Worm (Caenorhabditis elegans) whole organism, late embryonic: ENCODE results near the gene ifb-1.

Experiments used
- C38D4.7 ChIP-seq: fragments of 200-800 bp; sonication (Bioruptor generic); optimal IDR thresholded peaks from 2 replicates; lab custom pipeline; 2018; ENCODE audit warnings: mild to moderate bottlenecking, missing genetic modification characterization, moderate library complexity, missing compliant biosample characterization
- K02D7.2 ChIP-seq: sonication (generic microtip); optimal IDR thresholded peaks from 2 replicates; lab custom pipeline; 2017; ENCODE audit warnings: mild to moderate bottlenecking, missing genetic modification characterization, missing compliant biosample characterization
- T23F11.4 ChIP-seq: fragments of 200-800 bp; sonication (Bioruptor generic); optimal IDR thresholded peaks from 2 replicates; lab custom pipeline; 2018; ENCODE audit warnings: mild to moderate bottlenecking, missing genetic modification characterization, missing compliant biosample characterization
- Y22D7AL.16 ChIP-seq: sonication (generic microtip); optimal IDR thresholded peaks from 2 replicates; lab custom pipeline; 2016; ENCODE audit warnings: missing genetic modification characterization, missing compliant biosample characterization
- ahr-1 ChIP-seq: sonication (generic microtip); optimal IDR thresholded peaks from 2 replicates; lab custom pipeline; 2016; ENCODE audit warnings: missing genetic modification characterization, missing compliant biosample characterization
- ama-1 ChIP-seq: fragments of 150-350 bp; optimal IDR thresholded peaks from 2 replicates; lab custom pipeline; 2014
- ceh-19 ChIP-seq: fragments of 200-800 bp; sonication (Bioruptor generic); optimal IDR thresholded peaks from 2 replicates; lab custom pipeline; 2018; ENCODE audit warnings: mild to moderate bottlenecking, missing genetic modification characterization, missing compliant biosample characterization
- ceh-22 ChIP-seq: sonication (generic microtip); optimal IDR thresholded peaks from 2 replicates; lab custom pipeline; 2017; ENCODE audit warnings: missing biosample characterization, missing genetic modification characterization
- ceh-30 ChIP-seq: fragments of 150-350 bp; optimal IDR thresholded peaks from 2 replicates; lab custom pipeline; 2014; ENCODE audit warnings: missing biosample characterization, missing genetic modification characterization
- ceh-31 ChIP-seq: sonication (generic microtip); optimal IDR thresholded peaks from 2 replicates; lab custom pipeline; 2016; ENCODE audit warnings: missing genetic modification characterization, missing compliant biosample characterization
- ceh-48 ChIP-seq: sonication (generic microtip); optimal IDR thresholded peaks from 2 replicates; lab custom pipeline; 2016; ENCODE audit warnings: missing genetic modification characterization, inconsistent platforms, missing compliant biosample characterization
- ceh-6 ChIP-seq: fragments of 200-800 bp; sonication (Bioruptor generic); optimal IDR thresholded peaks from 2 replicates; lab custom pipeline; 2018; ENCODE audit warnings: mild to moderate bottlenecking, missing genetic modification characterization, missing compliant biosample characterization
- che-1 ChIP-seq: sonication (generic microtip); optimal IDR thresholded peaks from 2 replicates; lab custom pipeline; 2016; ENCODE audit warnings: mild to moderate bottlenecking, missing genetic modification characterization, missing compliant biosample characterization
- elt-2 ChIP-seq: sonication (generic microtip); optimal IDR thresholded peaks from 2 replicates; lab custom pipeline; 2016; ENCODE audit warnings: missing genetic modification reagents, missing genetic modification characterization, missing compliant biosample characterization
- elt-4 ChIP-seq: sonication (generic microtip); optimal IDR thresholded peaks from 2 replicates; lab custom pipeline; 2016; ENCODE audit warnings: missing genetic modification characterization, missing compliant biosample characterization
- ets-4 ChIP-seq: sonication (generic microtip); optimal IDR thresholded peaks from 2 replicates; lab custom pipeline; 2016; ENCODE audit warnings: missing genetic modification characterization, missing compliant biosample characterization
- eyg-1 ChIP-seq: sonication (generic microtip); optimal IDR thresholded peaks from 2 replicates; lab custom pipeline; 2016; ENCODE audit warnings: missing genotype, missing genetic modification characterization, missing compliant biosample characterization
- fkh-10 ChIP-seq: fragments of 150-350 bp; optimal IDR thresholded peaks from 2 replicates; lab custom pipeline; 2014; ENCODE audit warnings: missing biosample characterization, missing genetic modification reagents, missing genetic modification characterization
- fkh-6 ChIP-seq: sonication (generic microtip); optimal IDR thresholded peaks from 2 replicates; lab custom pipeline; 2016; ENCODE audit warnings: missing genetic modification characterization, missing compliant biosample characterization
- hlh-13 ChIP-seq: fragments of 200-800 bp; sonication (Bioruptor generic); optimal IDR thresholded peaks from 2 replicates; lab custom pipeline; 2018; ENCODE audit warnings: mild to moderate bottlenecking, missing genetic modification characterization, missing compliant biosample characterization
- hlh-6 ChIP-seq: sonication (generic microtip); optimal IDR thresholded peaks from 2 replicates; lab custom pipeline; 2016; ENCODE audit warnings: missing genotype, missing genetic modification characterization, missing compliant biosample characterization
- hlh-8 ChIP-seq: sonication (generic microtip); optimal IDR thresholded peaks from 2 replicates; lab custom pipeline; 2016; ENCODE audit warnings: missing genotype, missing genetic modification characterization, missing compliant biosample characterization
- lim-6 ChIP-seq: sonication (generic microtip); optimal IDR thresholded peaks from 2 replicates; lab custom pipeline; 2016; ENCODE audit warnings: missing genetic modification characterization, missing compliant biosample characterization
- madf-2 ChIP-seq: sonication (generic microtip); optimal IDR thresholded peaks from 2 replicates; lab custom pipeline; 2017; ENCODE audit warnings: missing genetic modification characterization, missing compliant biosample characterization
- nfya-1 ChIP-seq: sonication (generic microtip); optimal IDR thresholded peaks from 2 replicates; lab custom pipeline; 2017; ENCODE audit warnings: missing genetic modification characterization, mild to moderate bottlenecking, missing compliant biosample characterization, antibody characterized with exemption, moderate library complexity
- nhr-11 ChIP-seq: fragments of 150-350 bp; optimal IDR thresholded peaks from 2 replicates; lab custom pipeline; 2014; ENCODE audit warnings: missing biosample characterization, missing genetic modification characterization
- nhr-232 ChIP-seq: sonication (generic microtip); optimal IDR thresholded peaks from 2 replicates; lab custom pipeline; 2016; ENCODE audit warnings: missing genetic modification characterization, missing compliant biosample characterization
- npax-4 ChIP-seq: sonication (generic microtip); optimal IDR thresholded peaks from 2 replicates; lab custom pipeline; 2016; ENCODE audit warnings: missing genetic modification characterization, missing compliant biosample characterization
- pat-9 ChIP-seq: fragments of 200-800 bp; sonication (Bioruptor generic); optimal IDR thresholded peaks from 2 replicates; lab custom pipeline; 2018; ENCODE audit warnings: mild to moderate bottlenecking, missing genetic modification characterization, moderate library complexity, missing compliant biosample characterization
- pha-4 ChIP-seq: fragments of 150-350 bp; optimal IDR thresholded peaks from 2 replicates; lab custom pipeline; 2018; ENCODE audit warnings: missing biosample characterization, missing genetic modification reagents, missing genetic modification characterization
- pqm-1 ChIP-seq: sonication (generic microtip); optimal IDR thresholded peaks from 2 replicates; lab custom pipeline; 2016; ENCODE audit warnings: missing genetic modification characterization, missing compliant biosample characterization
- sdc-2 ChIP-seq: sonication (generic microtip); optimal IDR thresholded peaks from 2 replicates; lab custom pipeline; 2016; ENCODE audit warnings: missing genotype, missing genetic modification characterization, missing compliant biosample characterization
- sox-2 ChIP-seq: fragments of 200-800 bp; sonication (Bioruptor generic); IDR thresholded peaks from 2 replicates; pipeline ENCODE4 v1.3.6; 2022; ENCODE audit warnings: missing genetic modification reagents, missing genetic modification characterization, missing compliant biosample characterization
- sox-4 ChIP-seq: sonication (generic microtip); optimal IDR thresholded peaks from 2 replicates; lab custom pipeline; 2017; ENCODE audit warnings: mild to moderate bottlenecking, missing genetic modification characterization, inconsistent platforms, missing compliant biosample characterization
- ttx-3 ChIP-seq: sonication (generic microtip); optimal IDR thresholded peaks from 2 replicates; lab custom pipeline; 2016; ENCODE audit warnings: missing genetic modification reagents, missing genetic modification characterization, missing compliant biosample characterization
- unc-55 ChIP-seq: sonication (generic microtip); optimal IDR thresholded peaks from 2 replicates; lab custom pipeline; 2017; ENCODE audit warnings: missing biosample characterization, missing genetic modification reagents, missing genetic modification characterization
- unc-86 ChIP-seq: sonication (generic microtip); optimal IDR thresholded peaks from 2 replicates; lab custom pipeline; 2016; ENCODE audit warnings: missing genetic modification characterization, missing compliant biosample characterization
- zip-5 ChIP-seq: sonication (generic microtip); optimal IDR thresholded peaks from 2 replicates; lab custom pipeline; 2016; ENCODE audit warnings: missing genetic modification characterization, missing compliant biosample characterization
- ztf-16 ChIP-seq: sonication (generic microtip); optimal IDR thresholded peaks from 2 replicates; lab custom pipeline; 2017; ENCODE audit warnings: missing genetic modification characterization, missing compliant biosample characterization

The ifb-1 gene

DNA sequence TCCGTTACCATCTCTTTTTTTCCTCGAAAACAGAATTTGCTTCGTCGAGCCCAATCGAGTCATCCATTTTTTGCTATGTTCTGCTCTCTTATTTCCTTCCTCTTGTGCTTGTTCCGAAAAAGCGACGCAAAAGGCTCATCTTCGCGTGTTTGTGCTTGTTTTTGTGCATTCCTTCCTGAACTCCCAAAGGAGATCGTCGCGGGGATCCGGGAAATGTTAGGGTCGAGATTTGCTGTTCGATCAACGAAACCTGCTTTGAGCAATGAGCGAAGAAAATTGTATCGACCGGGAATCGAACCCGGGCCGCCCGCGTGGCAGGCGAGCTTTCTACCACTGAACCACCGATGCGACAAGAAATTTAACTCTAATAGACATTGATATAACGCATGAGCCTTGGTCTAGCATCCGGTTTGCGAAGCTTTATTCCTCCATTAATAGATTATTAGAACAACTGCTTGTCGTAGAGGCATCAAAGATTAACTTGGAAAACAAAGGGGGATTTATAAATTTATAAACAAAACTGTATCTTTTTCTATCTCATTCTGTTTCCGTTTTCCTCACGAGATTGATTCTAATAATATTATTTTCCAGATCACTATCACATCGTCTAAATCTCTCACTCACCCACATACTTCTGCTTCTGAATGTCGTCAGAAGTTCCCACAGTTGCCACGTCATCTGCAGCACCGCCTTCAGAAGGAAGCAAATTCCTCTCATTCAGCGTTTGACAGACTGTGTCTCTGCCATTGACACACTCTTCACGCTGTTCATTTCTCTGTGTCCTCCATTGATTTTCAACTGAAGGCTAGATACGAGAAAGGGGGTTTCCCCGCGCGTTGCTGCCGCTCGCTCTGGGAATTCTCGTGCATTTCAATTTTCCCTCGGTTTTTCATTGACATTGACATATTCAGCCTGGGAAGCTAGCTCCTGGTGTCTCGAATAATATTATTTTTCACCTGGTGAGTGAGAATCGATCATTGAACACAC lies 16.8 kb downstream of the ifb-1 start, which contains the start of gene K05F1.6 (continued):
- TF ChIP-seq elt-4 (tag; lab: Kevin White, UChicago) (no peak), ceh-48 (tag; lab: Kevin White, UChicago) (peak; percentile 31), nfya-1 (tag; lab: Kevin White, UChicago) (peak; percentile 40), hlh-8 (tag; lab: Kevin White, UChicago) (no peak), sdc-2 (tag; lab: Kevin White, UChicago) (peak; percentile 41), ceh-22 (tag; lab: Kevin White, UChicago) (no peak), che-1 (peak; percentile 63), K02D7.2 (tag; lab: Kevin White, UChicago) (peak; percentile 77), ceh-6 (GFP tag; lab: Kevin White, UChicago) (peak; percentile 44), ets-4 (tag; lab: Kevin White, UChicago) (peak; percentile 6), elt-2 (tag; lab: Kevin White, UChicago) (peak; percentile 90), hlh-13 (GFP tag; lab: Kevin White, UChicago) (peak; percentile 39), unc-86 (tag; lab: Kevin White, UChicago) (no peak), zip-5 (tag; lab: Kevin White, UChicago) (no peak), ceh-30 (no peak), fkh-10 (GFP tag; lab: Kevin White, UChicago) (no peak), nhr-11 (tag; lab: Kevin White, UChicago) (no peak), unc-55 (GFP tag; lab: Kevin White, UChicago) (peak; percentile 12), sox-4 (tag; lab: Kevin White, UChicago) (peak; percentile 67), sox-2 (GFP tag; lab: Robert Waterston, UW) (no peak), npax-4 (tag; lab: Kevin White, UChicago) (peak; percentile 27), C38D4.7 (GFP tag; lab: Kevin White, UChicago) (peak; percentile 67), ttx-3 (tag; lab: Kevin White, UChicago) (peak; percentile 38)

- no peak for TF ChIP-seq ztf-16
Measured at ce11 chrII:5785504-5785903, 20.1 kb downstream of the ifb-1 start.

ce11 chrII:5788815-5789214 lies 23.4 kb downstream of the ifb-1 start, which contains the start of gene K05F1.13:
K05F1.13 (plus strand) TSS chrII:5789115.
- TF ChIP-seq K02D7.2 (tag; lab: Kevin White, UChicago) (no peak), pat-9 (tag; lab: Kevin White, UChicago) (no peak), pqm-1 (tag; lab: Kevin White, UChicago) (no peak), madf-2 (tag; lab: Kevin White, UChicago) (no peak)

DNA sequence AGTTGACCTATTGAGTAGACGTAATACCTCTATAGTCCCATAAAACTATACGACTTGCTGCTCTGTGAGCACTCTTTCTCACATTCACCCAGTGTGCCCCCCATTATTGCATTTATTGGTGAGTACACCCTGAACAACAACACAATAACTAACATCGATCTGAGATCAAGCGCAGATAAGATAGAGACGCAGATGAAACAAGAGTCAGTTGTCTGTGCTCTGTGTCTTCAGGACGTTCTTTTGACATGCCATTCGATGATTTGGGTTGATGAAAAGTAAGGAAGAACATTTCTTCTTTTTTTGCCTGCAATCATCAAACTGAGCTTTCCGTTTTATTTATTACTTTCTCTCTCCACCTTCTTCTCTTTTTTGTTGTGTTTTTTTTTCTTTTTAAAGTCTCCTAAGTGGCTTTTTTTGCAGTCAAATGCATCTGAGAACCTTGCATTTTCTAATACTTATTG lies 24.9 kb downstream of the ifb-1 start, which contains the start of gene lect-2:
lect-2 (plus strand) TSS at position 411 of the 461 bp plus-strand sequence.
- TF ChIP-seq unc-55 (GFP tag; lab: Kevin White, UChicago) (peak; percentile 35), pha-4 (no peak)

DNA sequence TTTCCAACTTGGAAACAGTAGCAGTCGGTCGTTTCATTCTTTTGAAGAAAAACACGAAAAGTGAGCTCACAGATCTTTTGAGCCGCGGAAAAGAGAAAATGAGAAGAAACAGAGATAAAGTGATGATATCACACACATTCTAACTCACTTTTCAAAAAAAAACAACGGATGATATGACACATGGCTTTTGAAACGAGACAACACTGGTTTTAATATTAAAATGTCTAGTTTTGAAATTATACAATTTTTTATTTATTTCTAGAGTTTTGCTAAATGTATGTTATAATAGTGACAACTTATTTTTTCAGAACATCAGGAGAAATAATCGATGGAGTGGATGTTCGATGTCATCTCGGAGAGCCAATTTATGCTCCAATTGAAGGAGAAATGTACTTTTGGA lies 27.1 kb downstream of the ifb-1 start, which contains the start of gene K05F1.14:
K05F1.14 (minus strand) TSS at position 101 of the 400 bp plus-strand sequence.
- no peak for TF ChIP-seq hlh-6
- TF ChIP-seq ahr-1 (tag; lab: Kevin White, UChicago): no peak
- no peak for TF ChIP-seq lim-6 (tag; lab: Kevin White, UChicago)
- TF ChIP-seq fkh-6 (tag; lab: Kevin White, UChicago): no peak
- TF ChIP-seq nhr-232 (tag; lab: Kevin White, UChicago): no peak
- no peak for TF ChIP-seq ceh-31 (tag; lab: Kevin White, UChicago)
- no peak for TF ChIP-seq Y22D7AL.16
- no peak for TF ChIP-seq elt-2 (tag; lab: Kevin White, UChicago)
- TF ChIP-seq madf-2 (tag; lab: Kevin White, UChicago): no peak
- no peak for TF ChIP-seq ceh-19
- TF ChIP-seq sox-4 (tag; lab: Kevin White, UChicago): no peak
- TF ChIP-seq ceh-6 (GFP tag; lab: Kevin White, UChicago): no peak
- TF ChIP-seq pqm-1 (tag; lab: Kevin White, UChicago): no peak
- TF ChIP-seq T23F11.4 (GFP tag; lab: Kevin White, UChicago): no peak
- TF ChIP-seq eyg-1: no peak
- no peak for TF ChIP-seq ama-1 (lab: Kevin White, UChicago)
